Worm (Caenorhabditis elegans): ENCODE data around the gene slc-25A18.1.

Gene slc-25A18.1

ce11 chrX:15016102-15016501 is 12.4 kb upstream of the slc-25A18.1 start:
- TF ChIP-seq pes-1 (GFP tag; IDR thresholded peaks at IDR 0.05) (no peak), tra-4 (tag; optimal IDR thresholded peaks at IDR 0.05) (no peak), ceh-13 (GFP tag; optimal IDR thresholded peaks at IDR 0.05) (no peak), ama-1 (optimal IDR thresholded peaks at IDR 0.05) (no peak), aly-1 (tag; optimal IDR thresholded peaks at IDR 0.05) (no peak), scrt-1 (GFP tag; IDR thresholded peaks at IDR 0.05) (no peak), tbx-37 (GFP tag; conservative IDR thresholded peaks at IDR 0.05) (no peak), ceh-36 (tag; optimal IDR thresholded peaks at IDR 0.05) (no peak), hmbx-1 (tag; optimal IDR thresholded peaks at IDR 0.05) (no peak), B0310.2 (tag; optimal IDR thresholded peaks at IDR 0.05) (no peak), ets-7 (tag; optimal IDR thresholded peaks at IDR 0.05) (no peak), hnd-1 (tag; optimal IDR thresholded peaks at IDR 0.05) (no peak), sea-1 (GFP tag; conservative IDR thresholded peaks at IDR 0.05) (no peak), flt-1 (GFP tag; IDR thresholded peaks at IDR 0.05) (no peak), F13C5.2 (tag; optimal IDR thresholded peaks at IDR 0.05) (no peak), tbx-11 (GFP tag; IDR thresholded peaks at IDR 0.05) (no peak), hmg-4 (GFP tag; optimal IDR thresholded peaks at IDR 0.05) (no peak)

ce11 chrX:15013941-15014453 is 10.3 kb upstream of the slc-25A18.1 start:
- TF ChIP-seq tra-4 (tag; optimal IDR thresholded peaks at IDR 0.05) = no peak
- TF ChIP-seq hmbx-1 (tag; optimal IDR thresholded peaks at IDR 0.05) = no peak
- TF ChIP-seq flt-1 (GFP tag; IDR thresholded peaks at IDR 0.05) = no peak
- TF ChIP-seq ceh-13 (GFP tag; optimal IDR thresholded peaks at IDR 0.05) = no peak
- no peak for TF ChIP-seq tbx-37 (GFP tag; conservative IDR thresholded peaks at IDR 0.05)
- TF ChIP-seq hmg-4 (GFP tag; optimal IDR thresholded peaks at IDR 0.05) = no peak
- no peak for TF ChIP-seq ets-7 (tag; optimal IDR thresholded peaks at IDR 0.05)
- TF ChIP-seq hnd-1 (tag; optimal IDR thresholded peaks at IDR 0.05) = no peak
- no peak for TF ChIP-seq aly-1 (tag; optimal IDR thresholded peaks at IDR 0.05)
- no peak for TF ChIP-seq tbx-11 (GFP tag; IDR thresholded peaks at IDR 0.05)
- TF ChIP-seq scrt-1 (GFP tag; IDR thresholded peaks at IDR 0.05) = no peak
- TF ChIP-seq pes-1 (GFP tag; IDR thresholded peaks at IDR 0.05) = no peak
- TF ChIP-seq B0310.2 (tag; optimal IDR thresholded peaks at IDR 0.05) = no peak
- TF ChIP-seq sea-1 (GFP tag; conservative IDR thresholded peaks at IDR 0.05) = no peak
- TF ChIP-seq ama-1 (optimal IDR thresholded peaks at IDR 0.05) = no peak

DNA sequence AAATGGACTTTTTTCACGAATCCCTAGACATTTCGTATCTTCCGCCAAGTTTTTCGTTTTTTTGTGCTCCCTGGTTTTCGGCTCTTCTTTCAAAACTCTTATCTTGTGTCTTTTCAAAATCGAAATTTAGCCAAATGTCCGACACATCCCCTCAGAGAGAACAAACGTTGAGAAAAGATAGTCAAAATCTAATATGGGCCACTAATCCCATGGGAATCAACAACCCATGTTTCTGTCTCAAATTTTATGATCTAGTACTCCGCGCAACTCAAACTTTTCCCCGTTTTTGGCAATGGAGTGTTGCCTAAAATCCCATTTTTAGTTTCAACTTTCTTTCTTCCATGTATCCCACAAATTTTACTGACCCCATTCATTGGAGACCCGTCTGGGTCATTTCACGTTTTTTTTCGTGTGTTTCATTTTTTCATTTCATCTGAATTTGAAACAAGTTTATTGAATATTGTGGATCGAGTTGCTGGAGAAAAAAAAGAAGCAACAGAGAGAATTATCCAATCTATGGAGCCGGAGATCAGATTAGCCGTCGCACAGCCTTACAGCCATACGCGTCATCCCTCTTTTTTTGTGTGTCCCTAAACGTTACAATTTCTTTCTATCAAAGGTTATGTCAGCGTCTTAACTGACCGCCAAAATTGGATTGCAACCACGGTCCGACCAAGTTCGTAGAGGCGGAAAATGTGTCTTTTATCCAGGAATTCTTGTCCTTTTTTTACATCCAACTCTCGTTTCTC is 8.0 kb upstream of the slc-25A18.1 start:
- TF ChIP-seq hmg-4 (GFP tag; optimal IDR thresholded peaks at IDR 0.05) = no peak
- no peak for TF ChIP-seq tbx-11 (GFP tag; IDR thresholded peaks at IDR 0.05)
- no peak for TF ChIP-seq ceh-36 (tag; optimal IDR thresholded peaks at IDR 0.05)
- TF ChIP-seq F13C5.2 (tag; optimal IDR thresholded peaks at IDR 0.05) = no peak
- no peak for TF ChIP-seq ceh-13 (GFP tag; optimal IDR thresholded peaks at IDR 0.05)
- TF ChIP-seq tra-4 (tag; optimal IDR thresholded peaks at IDR 0.05) = no peak
- no peak for TF ChIP-seq sea-1 (GFP tag; conservative IDR thresholded peaks at IDR 0.05)
- TF ChIP-seq flt-1 (GFP tag; IDR thresholded peaks at IDR 0.05) = no peak
- TF ChIP-seq ets-7 (tag; optimal IDR thresholded peaks at IDR 0.05) = no peak
- TF ChIP-seq hmbx-1 (tag; optimal IDR thresholded peaks at IDR 0.05) = no peak
- TF ChIP-seq pes-1 (GFP tag; IDR thresholded peaks at IDR 0.05) = no peak

DNA sequence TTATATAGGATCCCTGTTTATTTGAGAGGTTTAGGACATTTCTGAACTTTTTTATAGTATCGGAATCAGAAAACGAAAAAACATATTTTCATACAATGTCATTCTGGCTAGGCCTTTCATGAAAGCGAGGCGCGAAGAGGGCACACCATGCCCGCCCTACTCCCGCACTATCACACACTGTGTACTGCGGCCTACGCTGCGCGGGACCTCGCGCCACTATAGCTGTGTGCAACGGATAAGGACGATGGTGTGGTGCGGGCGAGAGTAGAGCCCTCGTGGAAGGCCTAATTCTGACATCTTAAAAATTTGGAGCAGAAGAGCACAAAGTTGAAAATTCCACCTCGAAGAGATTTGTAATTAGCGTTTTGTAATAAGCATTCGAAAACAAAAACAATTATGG is 7.2 kb upstream of the slc-25A18.1 start:
- no peak for TF ChIP-seq pes-1 (GFP tag; IDR thresholded peaks at IDR 0.05)
- TF ChIP-seq tra-4 (tag; optimal IDR thresholded peaks at IDR 0.05) = no peak
- no peak for TF ChIP-seq aly-1 (tag; optimal IDR thresholded peaks at IDR 0.05)
- TF ChIP-seq hmbx-1 (tag; optimal IDR thresholded peaks at IDR 0.05) = no peak
- no peak for TF ChIP-seq hmg-4 (GFP tag; optimal IDR thresholded peaks at IDR 0.05)
- no peak for TF ChIP-seq ets-7 (tag; optimal IDR thresholded peaks at IDR 0.05)
- TF ChIP-seq ama-1 (optimal IDR thresholded peaks at IDR 0.05) = no peak
- TF ChIP-seq ceh-13 (GFP tag; optimal IDR thresholded peaks at IDR 0.05) = no peak
- TF ChIP-seq B0310.2 (tag; optimal IDR thresholded peaks at IDR 0.05) = no peak
- no peak for TF ChIP-seq tbx-37 (GFP tag; conservative IDR thresholded peaks at IDR 0.05)
- no peak for TF ChIP-seq sea-1 (GFP tag; conservative IDR thresholded peaks at IDR 0.05)
- no peak for TF ChIP-seq ceh-36 (tag; optimal IDR thresholded peaks at IDR 0.05)
- TF ChIP-seq flt-1 (GFP tag; IDR thresholded peaks at IDR 0.05) = no peak
- TF ChIP-seq hnd-1 (tag; optimal IDR thresholded peaks at IDR 0.05) = no peak
- no peak for TF ChIP-seq tbx-11 (GFP tag; IDR thresholded peaks at IDR 0.05)
- no peak for TF ChIP-seq F13C5.2 (tag; optimal IDR thresholded peaks at IDR 0.05)

DNA sequence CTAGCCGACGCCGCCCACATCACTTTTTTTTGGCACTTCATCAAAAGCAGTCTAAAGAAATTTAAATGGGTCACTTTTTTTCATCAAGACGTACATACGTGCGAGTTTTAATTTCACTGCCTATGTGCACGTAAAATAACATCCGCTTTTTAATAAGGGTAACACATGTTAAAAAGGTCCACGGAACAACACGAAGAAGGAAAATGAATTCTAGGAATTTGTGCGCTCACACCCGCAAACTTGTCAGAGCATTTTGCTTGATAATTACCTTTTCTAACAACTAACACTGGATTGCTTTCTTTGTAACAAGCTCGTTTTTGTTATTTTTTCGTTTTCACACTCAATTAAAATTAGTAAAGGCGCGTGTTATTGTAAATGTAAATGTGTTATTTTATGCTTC is 5.0 kb upstream of the slc-25A18.1 start:
- TF ChIP-seq hmg-4 (GFP tag; optimal IDR thresholded peaks at IDR 0.05) = no peak
- no peak for TF ChIP-seq ama-1 (optimal IDR thresholded peaks at IDR 0.05)
- no peak for TF ChIP-seq hnd-1 (tag; optimal IDR thresholded peaks at IDR 0.05)
- no peak for TF ChIP-seq pes-1 (GFP tag; IDR thresholded peaks at IDR 0.05)
- no peak for TF ChIP-seq ceh-36 (tag; optimal IDR thresholded peaks at IDR 0.05)
- TF ChIP-seq tbx-37 (GFP tag; conservative IDR thresholded peaks at IDR 0.05) = no peak
- no peak for TF ChIP-seq hmbx-1 (tag; optimal IDR thresholded peaks at IDR 0.05)
- no peak for TF ChIP-seq F13C5.2 (tag; optimal IDR thresholded peaks at IDR 0.05)
- no peak for TF ChIP-seq ceh-13 (GFP tag; optimal IDR thresholded peaks at IDR 0.05)
- no peak for TF ChIP-seq B0310.2 (tag; optimal IDR thresholded peaks at IDR 0.05)
- no peak for TF ChIP-seq scrt-1 (GFP tag; IDR thresholded peaks at IDR 0.05)

DNA sequence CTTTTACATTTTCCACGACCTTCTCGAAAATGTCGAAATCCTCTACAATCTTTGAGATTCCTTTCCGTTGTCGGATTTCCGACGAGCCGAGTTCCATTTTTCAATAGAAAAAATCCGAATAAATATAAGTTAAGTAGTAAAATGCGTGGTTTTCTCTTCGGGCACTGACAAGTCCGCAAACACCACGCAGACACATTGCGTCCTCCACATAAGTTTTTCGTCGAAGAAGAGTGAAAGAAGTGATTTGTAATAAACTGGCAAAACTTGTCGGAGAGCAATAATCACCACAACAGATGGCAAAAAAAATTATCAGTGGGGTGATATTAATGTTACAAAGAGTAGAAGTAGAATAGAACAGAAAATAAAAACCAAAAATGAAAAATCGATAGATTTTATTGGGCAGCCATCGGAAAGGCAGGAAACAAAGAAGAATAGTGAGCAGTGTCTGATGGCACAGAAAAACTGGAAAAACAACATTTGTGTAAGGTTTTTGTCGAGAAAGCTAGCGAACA is 3.2 kb upstream of the slc-25A18.1 start, which contains the start of gene ergi-2:
Gene ergi-2, minus strand, starts transcription at position 462 of the 512 bp plus-strand sequence.
- TF ChIP-seq pes-1 (GFP tag; IDR thresholded peaks at IDR 0.05) (no peak), flt-1 (GFP tag; IDR thresholded peaks at IDR 0.05) (no peak), hmbx-1 (tag; optimal IDR thresholded peaks at IDR 0.05) (no peak), hmg-4 (GFP tag; optimal IDR thresholded peaks at IDR 0.05) (no peak), ceh-13 (GFP tag; optimal IDR thresholded peaks at IDR 0.05) (no peak), ceh-36 (tag; optimal IDR thresholded peaks at IDR 0.05) (no peak), ama-1 (optimal IDR thresholded peaks at IDR 0.05) (no peak), scrt-1 (GFP tag; IDR thresholded peaks at IDR 0.05) (no peak), tra-4 (tag; optimal IDR thresholded peaks at IDR 0.05) (no peak), tbx-37 (GFP tag; conservative IDR thresholded peaks at IDR 0.05) (no peak), ets-7 (tag; optimal IDR thresholded peaks at IDR 0.05) (no peak), B0310.2 (tag; optimal IDR thresholded peaks at IDR 0.05) (no peak), hnd-1 (tag; optimal IDR thresholded peaks at IDR 0.05) (no peak), F13C5.2 (tag; optimal IDR thresholded peaks at IDR 0.05) (no peak), tbx-11 (GFP tag; IDR thresholded peaks at IDR 0.05) (no peak), aly-1 (tag; optimal IDR thresholded peaks at IDR 0.05) (no peak), sea-1 (GFP tag; conservative IDR thresholded peaks at IDR 0.05) (no peak)

Data from whole organism, early embryonic.